Worm (Caenorhabditis elegans): ENCODE data around the gene cbs-2.

- no peak for TF ChIP-seq unc-62 (GFP tag; optimal IDR thresholded peaks at IDR 0.05)
- TF ChIP-seq snpc-4 (tag; optimal IDR thresholded peaks at IDR 0.05), result no peak
Observed at ce11 chrII:2202147-2202546, 21.2 kb downstream of the cbs-2 start.

Data from whole organism, L2 larva.